Fruit fly (Drosophila melanogaster) whole organism, embryonic: ENCODE data around the gene Mtp.

Experiments used
- B-H2 ChIP-seq: fragments of 200-800 bp; sonication (Bioruptor generic); optimal IDR thresholded peaks from 2 replicates; lab custom pipeline; 2018; ENCODE audit warnings: missing biosample characterization, mild to moderate bottlenecking, missing genetic modification characterization
- CG10147 ChIP-seq: fragments of 200-800 bp; sonication (Bioruptor generic); optimal IDR thresholded peaks from 2 replicates; lab custom pipeline; 2019; ENCODE audit warnings: missing biosample characterization, mild to moderate bottlenecking, missing genetic modification characterization, moderate library complexity
- CG10654 ChIP-seq: fragments of 200-800 bp; sonication (Bioruptor generic); optimal IDR thresholded peaks from 2 replicates; lab custom pipeline; 2016; ENCODE audit warnings: missing biosample characterization, missing genetic modification characterization
- CG12071 ChIP-seq: fragments of 200-800 bp; sonication (Bioruptor generic); optimal IDR thresholded peaks from 3 replicates; lab custom pipeline; 2018; ENCODE audit warnings: missing biosample characterization, mild to moderate bottlenecking, missing genetic modification characterization
- CG12155 ChIP-seq: fragments of 200-800 bp; sonication (Bioruptor generic); optimal IDR thresholded peaks from 3 replicates; lab custom pipeline; 2016; ENCODE audit warnings: missing biosample characterization, missing genetic modification characterization
- CG13123 ChIP-seq: fragments of 200-800 bp; sonication (Bioruptor generic); optimal IDR thresholded peaks from 2 replicates; lab custom pipeline; 2016; ENCODE audit warnings: missing biosample characterization, missing genetic modification characterization
- CG13296 ChIP-seq: fragments of 200-800 bp; sonication (Bioruptor generic); optimal IDR thresholded peaks from 3 replicates; lab custom pipeline; 2018; ENCODE audit warnings: missing biosample characterization, mild to moderate bottlenecking, missing genetic modification characterization
- CG14014 ChIP-seq: fragments of 200-800 bp; sonication (Bioruptor generic); IDR thresholded peaks from 2 replicates; pipeline ENCODE4 v1.3.6; 2022; ENCODE audit warnings: missing biosample characterization, missing genetic modification characterization
- CG1529 ChIP-seq: fragments of 200-800 bp; sonication (Bioruptor generic); optimal IDR thresholded peaks from 3 replicates; lab custom pipeline; 2018; ENCODE audit warnings: missing biosample characterization, missing genetic modification characterization
- CG17328 ChIP-seq: fragments of 200-800 bp; sonication (Bioruptor generic); IDR thresholded peaks from 2 replicates; pipeline ENCODE4 v1.3.6; 2022; ENCODE audit warnings: missing biosample characterization, missing genetic modification characterization
- CG17568 ChIP-seq: fragments of 200-800 bp; sonication (Bioruptor generic); optimal IDR thresholded peaks from 2 replicates; lab custom pipeline; 2018; ENCODE audit warnings: missing biosample characterization, mild to moderate bottlenecking, missing genetic modification characterization, moderate library complexity
- CG17829 ChIP-seq: fragments of 200-800 bp; optimal IDR thresholded peaks from 2 replicates; lab custom pipeline; 2019; ENCODE audit warnings: missing biosample characterization, mild to moderate bottlenecking, missing genetic modification characterization, moderate library complexity
- CG18262 ChIP-seq: fragments of 200-800 bp; optimal IDR thresholded peaks from 3 replicates; lab custom pipeline; 2019; ENCODE audit warnings: missing biosample characterization, mild to moderate bottlenecking, missing genetic modification characterization, moderate library complexity
- CG4282 ChIP-seq: fragments of 200-800 bp; sonication (Bioruptor generic); optimal IDR thresholded peaks from 2 replicates; lab custom pipeline; 2016; ENCODE audit warnings: missing biosample characterization, missing genetic modification characterization
- CG5953 ChIP-seq: fragments of 200-800 bp; sonication (Bioruptor generic); IDR thresholded peaks from 2 replicates; pipeline ENCODE4 v1.3.6; 2022; ENCODE audit warnings: missing biosample characterization, missing genetic modification characterization
- CG6765 ChIP-seq: fragments of 200-800 bp; sonication (Bioruptor generic); optimal IDR thresholded peaks from 3 replicates; lab custom pipeline; 2017; ENCODE audit warnings: missing biosample characterization, mild to moderate bottlenecking, missing genetic modification characterization
- CG7357 ChIP-seq: fragments of 200-800 bp; sonication (Bioruptor generic); IDR thresholded peaks from 3 replicates; pipeline ENCODE4 v1.3.6; 2022; ENCODE audit warnings: missing biosample characterization, missing genetic modification characterization
- CG7928 ChIP-seq: fragments of 200-800 bp; sonication (Bioruptor generic); optimal IDR thresholded peaks from 2 replicates; lab custom pipeline; 2017; ENCODE audit warnings: missing biosample characterization, mild to moderate bottlenecking, missing genetic modification characterization
- CG9437 ChIP-seq: fragments of 200-800 bp; sonication (Bioruptor generic); optimal IDR thresholded peaks from 2 replicates; lab custom pipeline; 2018; ENCODE audit warnings: missing biosample characterization, mild to moderate bottlenecking, missing genetic modification characterization
- CHES-1-like ChIP-seq: fragments of 200-800 bp; sonication (Bioruptor generic); optimal IDR thresholded peaks from 2 replicates; lab custom pipeline; 2016; ENCODE audit warnings: missing biosample characterization, missing genetic modification characterization
- Drgx ChIP-seq: fragments of 200-800 bp; sonication (Bioruptor generic); IDR thresholded peaks from 2 replicates; pipeline ENCODE4 v1.3.6; 2022; ENCODE audit warnings: missing biosample characterization, missing genetic modification characterization
- E2f1 ChIP-seq: fragments of 200-800 bp; sonication (Bioruptor generic); IDR thresholded peaks from 2 replicates; pipeline ENCODE4 v1.3.6; 2022; ENCODE audit warnings: missing biosample characterization, missing genetic modification characterization
- HmgD ChIP-seq: fragments of 200-800 bp; sonication (Bioruptor generic); optimal IDR thresholded peaks from 3 replicates; lab custom pipeline; 2016; ENCODE audit warnings: missing biosample characterization, missing genetic modification characterization
- MBD-R2 ChIP-seq: fragments of 200-800 bp; sonication (Bioruptor generic); IDR thresholded peaks from 2 replicates; pipeline ENCODE4 v1.3.6; 2022; ENCODE audit warnings: missing biosample characterization, missing genetic modification characterization
- Nf-YB ChIP-seq: fragments of 200-800 bp; sonication (Bioruptor generic); optimal IDR thresholded peaks from 3 replicates; lab custom pipeline; 2019; ENCODE audit warnings: missing biosample characterization, mild to moderate bottlenecking, missing genetic modification characterization, moderate library complexity
- Opbp ChIP-seq: fragments of 200-800 bp; sonication (Bioruptor generic); IDR thresholded peaks from 3 replicates; pipeline ENCODE4 v1.3.6; 2022; ENCODE audit warnings: missing biosample characterization, missing genetic modification characterization; ENCODE audit not compliant: partially characterized antibody
- Pdp1 ChIP-seq, 2 experiments: fragments of 200-800 bp; sonication (Bioruptor generic); optimal IDR thresholded peaks; 3 replicates each; lab custom pipeline; 2016; ENCODE audit warnings: missing biosample characterization in 2 of 2, missing genetic modification characterization in 2 of 2, mild to moderate bottlenecking in 1 of 2, moderate library complexity in 1 of 2
- Six4 ChIP-seq: fragments of 200-800 bp; sonication (Bioruptor generic); optimal IDR thresholded peaks from 2 replicates; lab custom pipeline; 2016; ENCODE audit warnings: missing biosample characterization, missing genetic modification characterization
- Sox100B ChIP-seq: fragments of 200-800 bp; sonication (Bioruptor generic); optimal IDR thresholded peaks from 3 replicates; lab custom pipeline; 2018; ENCODE audit warnings: missing biosample characterization, mild to moderate bottlenecking, missing genetic modification characterization
- Sox102F ChIP-seq: fragments of 200-800 bp; sonication (Bioruptor generic); optimal IDR thresholded peaks from 2 replicates; lab custom pipeline; 2018; ENCODE audit warnings: missing biosample characterization, mild to moderate bottlenecking, missing genetic modification characterization, moderate library complexity
- Stat92E ChIP-seq, 3 experiments: fragments of >200 bp in 2 of 3; fragments of 200-800 bp in 1 of 3; sonication (Bioruptor generic) in 1 of 3; optimal IDR thresholded peaks; 2 replicates each; lab custom pipeline; 2017 to 2019; ENCODE audit warnings: missing biosample characterization in 3 of 3, missing genetic modification characterization in 3 of 3, mild to moderate bottlenecking in 1 of 3, moderate library complexity in 1 of 3
- dati ChIP-seq: fragments of 200-800 bp; sonication (Bioruptor generic); IDR thresholded peaks from 2 replicates; pipeline ENCODE4 v1.3.6; 2022; ENCODE audit warnings: missing biosample characterization, missing genetic modification characterization
- dmrt11E ChIP-seq: fragments of 200-800 bp; sonication (Bioruptor generic); optimal IDR thresholded peaks from 3 replicates; lab custom pipeline; 2018; ENCODE audit warnings: missing biosample characterization, mild to moderate bottlenecking, missing genetic modification characterization, moderate library complexity
- fd102C ChIP-seq: fragments of 200-800 bp; sonication (Bioruptor generic); optimal IDR thresholded peaks from 2 replicates; lab custom pipeline; 2018; ENCODE audit warnings: missing biosample characterization, mild to moderate bottlenecking, missing genetic modification characterization, moderate library complexity
- fd3F ChIP-seq: fragments of 200-800 bp; sonication (Bioruptor generic); optimal IDR thresholded peaks from 2 replicates; lab custom pipeline; 2018; ENCODE audit warnings: missing biosample characterization, mild to moderate bottlenecking, missing genetic modification characterization, moderate library complexity
- fu2 ChIP-seq: fragments of 200-800 bp; sonication (Bioruptor generic); optimal IDR thresholded peaks from 2 replicates; lab custom pipeline; 2016; ENCODE audit warnings: missing biosample characterization, missing genetic modification characterization
- gcm ChIP-seq: fragments of 200-800 bp; sonication (Bioruptor generic); optimal IDR thresholded peaks from 2 replicates; lab custom pipeline; 2019; ENCODE audit warnings: missing biosample characterization, mild to moderate bottlenecking, missing genetic modification characterization, moderate library complexity
- hb ChIP-seq: fragments of 200-800 bp; sonication (Bioruptor generic); IDR thresholded peaks from 3 replicates; pipeline ENCODE4 v1.3.6; 2022; ENCODE audit warnings: missing biosample characterization, missing genetic modification characterization; ENCODE audit not compliant: partially characterized antibody
- hkb ChIP-seq, 2 experiments: fragments of 200-800 bp in 1 of 2; fragments of >200 bp in 1 of 2; sonication (Bioruptor generic) in 1 of 2; IDR thresholded peaks in 1 of 2; optimal IDR thresholded peaks in 1 of 2; 2 replicates each; pipeline versions ENCODE4 v1.3.6 to Lab custom; 2017 to 2022; ENCODE audit warnings: missing biosample characterization in 1 of 2, missing genetic modification characterization in 1 of 2
- klu ChIP-seq: fragments of 200-800 bp; sonication (Bioruptor generic); IDR thresholded peaks from 2 replicates; pipeline ENCODE4 v1.3.6; 2022; ENCODE audit warnings: missing biosample characterization, missing genetic modification characterization
- luna ChIP-seq: fragments of 200-800 bp; sonication (Bioruptor generic); optimal IDR thresholded peaks from 2 replicates; lab custom pipeline; 2016; ENCODE audit warnings: missing biosample characterization, missing genetic modification characterization
- otp ChIP-seq: fragments of 200-800 bp; sonication (Bioruptor generic); IDR thresholded peaks from 3 replicates; pipeline ENCODE4, ENCODE4 v1.3.6; 2022; ENCODE audit warnings: missing biosample characterization, missing genetic modification characterization
- pros ChIP-seq: fragments of 200-800 bp; sonication (Bioruptor generic); optimal IDR thresholded peaks from 3 replicates; lab custom pipeline; 2019; ENCODE audit warnings: missing biosample characterization, mild to moderate bottlenecking, missing genetic modification characterization, moderate library complexity
- slp2 ChIP-seq: fragments of 200-800 bp; sonication (Bioruptor generic); optimal IDR thresholded peaks from 2 replicates; lab custom pipeline; 2016; ENCODE audit warnings: missing biosample characterization, missing genetic modification characterization
- tna ChIP-seq: fragments of 200-800 bp; sonication (Bioruptor generic); IDR thresholded peaks from 2 replicates; pipeline ENCODE4 v1.3.6; 2022; ENCODE audit warnings: missing biosample characterization, missing genetic modification characterization; ENCODE audit not compliant: partially characterized antibody
- z ChIP-seq: fragments of 200-800 bp; sonication (Bioruptor generic); IDR thresholded peaks from 3 replicates; pipeline ENCODE4 v1.3.6; 2022; ENCODE audit warnings: missing biosample characterization, missing genetic modification characterization
- zfh1 ChIP-seq: fragments of 200-800 bp; sonication (Bioruptor generic); IDR thresholded peaks from 3 replicates; pipeline ENCODE4 v1.3.6; 2022; ENCODE audit warnings: missing biosample characterization, missing genetic modification characterization

Mtp gene

DNA sequence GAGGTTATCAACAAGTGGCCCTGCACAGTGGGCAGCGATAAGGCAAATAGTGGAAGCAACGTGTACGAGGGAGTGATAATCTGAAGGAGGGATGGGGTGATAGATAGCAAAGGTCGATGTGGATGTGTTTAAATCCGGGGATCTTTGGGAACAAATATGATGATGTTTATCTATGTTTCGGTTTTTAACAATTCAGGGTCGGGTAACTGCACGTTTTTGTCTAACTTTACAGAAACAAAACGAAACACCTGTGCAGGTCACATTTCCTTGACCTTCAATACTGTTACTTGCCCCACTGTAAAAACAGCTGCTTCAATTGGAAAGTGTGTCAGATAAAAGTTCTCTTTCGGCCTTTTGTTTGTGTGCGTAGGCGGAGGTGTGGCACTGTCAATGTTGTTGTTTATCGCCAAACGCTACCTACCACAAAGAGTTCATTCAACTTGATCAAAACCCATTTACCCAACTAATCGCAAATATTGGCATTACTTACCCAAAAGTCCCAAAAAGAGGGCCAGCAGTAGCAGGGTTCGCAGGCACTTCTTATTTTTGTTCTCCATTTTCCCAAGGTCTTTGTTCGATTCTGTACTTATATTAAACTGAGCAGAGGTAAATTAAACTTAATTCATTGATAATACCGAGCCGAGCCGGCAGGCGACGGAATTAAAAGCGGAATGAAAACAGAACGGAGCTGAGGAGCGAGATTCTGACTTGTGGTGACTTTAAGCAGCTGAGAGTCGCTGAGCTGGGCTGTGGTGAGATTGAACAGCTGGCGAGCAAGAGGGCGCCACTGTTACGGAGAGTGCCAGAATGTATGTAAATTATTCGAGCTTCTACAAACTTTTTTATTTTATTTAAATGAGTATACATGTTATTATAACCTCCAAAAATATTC lies at the start of gene Mtp (continued):
- TF ChIP-seq z (no peak), CHES-1-like (peak; percentile 86), CG1529 (peak; percentile 82), Sox102F (GFP tag; lab: Kevin White, UChicago) (peak; percentile 77), CG12071 (GFP tag; lab: Kevin White, UChicago) (peak; percentile 62), CG5953 (GFP tag; lab: Robert Waterston, UW) (peak; percentile 49), CG4282 (peak; percentile 80), Six4 (peak; percentile 59), HmgD (peak; percentile 24), fd102C (GFP tag; lab: Kevin White, UChicago) (no peak), CG6765 (GFP tag; lab: Kevin White, UChicago) (no peak), otp (peak; percentile 62; the same call in 2 of the 3 replicates), Pdp1 (GFP tag; optimal IDR thresholded peaks at IDR 0.05; lab: Kevin White, UChicago) (peak; percentile 60 to 84), CG13296 (peak; percentile 27), zfh1 (peak; percentile 77), slp2 (GFP tag; lab: Kevin White, UChicago) (peak; percentile 68), CG18262 (peak; percentile 80), CG9437 (peak; percentile 58), fu2 (peak; percentile 67), klu (GFP tag; lab: Robert Waterston, UW) (peak; percentile 29; the same call in 1 of the 2 replicates), CG10147 (GFP tag; lab: Kevin White, UChicago) (peak; percentile 46), B-H2 (GFP tag; lab: Kevin White, UChicago) (peak; percentile 29), CG12155 (peak; percentile 73), CG17328 (GFP tag; lab: Robert Waterston, UW) (peak; percentile 59), hb (no peak), dati (GFP tag; lab: Robert Waterston, UW) (no peak), CG10654 (GFP tag; lab: Kevin White, UChicago) (peak; percentile 45), CG7357 (GFP tag; lab: Robert Waterston, UW) (0 out of 3 replicates have a peak, but pooled peaks have one; percentile 59), hkb (optimal IDR thresholded peaks at IDR 0.05; lab: Kevin White, UChicago) (no peak), hkb (GFP tag; IDR thresholded peaks at IDR 0.05; lab: Robert Waterston, UW) (peak; percentile 68), pros (GFP tag; lab: Kevin White, UChicago) (peak; percentile 24), CG13123 (GFP tag; lab: Kevin White, UChicago) (peak; percentile 22), dmrt11E (tag; lab: Kevin White, UChicago) (peak; percentile 76), CG17829 (peak; percentile 67), Nf-YB (GFP tag; lab: Kevin White, UChicago) (peak; percentile 59), Stat92E (GFP tag; optimal IDR thresholded peaks at IDR 0.05; lab: Kevin White, UChicago) (no peak), CG17568 (GFP tag; lab: Kevin White, UChicago) (peak; percentile 37), E2f1 (GFP tag; lab: Robert Waterston, UW) (peak; percentile 17; the same call in 1 of the 2 replicates), CG14014 (GFP tag; lab: Robert Waterston, UW) (peak; percentile 57), gcm (peak; percentile 63), Opbp (GFP tag; lab: Robert Waterston, UW) (peak; percentile 42; the same call in 1 of the 3 replicates), fd3F (GFP tag; lab: Kevin White, UChicago) (peak; percentile 48), MBD-R2 (GFP tag; lab: Robert Waterston, UW) (peak; percentile 26; the same call in 1 of the 2 replicates), tna (no peak), Sox100B (GFP tag; lab: Kevin White, UChicago) (peak; percentile 72), CG7928 (no peak), luna (GFP tag; lab: Kevin White, UChicago) (no peak), Drgx (peak; percentile 74)
